Fruit fly (Drosophila melanogaster) whole organism, embryonic: ENCODE data around the gene CG32813.

Source experiments
- Blimp-1 ChIP-seq: fragments of 200-800 bp; sonication (Bioruptor generic); optimal IDR thresholded peaks from 3 replicates; lab custom pipeline; 2018; ENCODE audit warnings: missing biosample characterization, missing genetic modification characterization, mild to moderate bottlenecking, moderate library complexity, missing genetic modification reagents
- CG10209 ChIP-seq: fragments of 200-800 bp; sonication (Bioruptor generic); optimal IDR thresholded peaks from 3 replicates; lab custom pipeline; 2017; ENCODE audit warnings: missing biosample characterization, mild to moderate bottlenecking, missing genetic modification characterization, missing genetic modification reagents
- CG10267 ChIP-seq: fragments of 200-800 bp; sonication (Bioruptor generic); optimal IDR thresholded peaks from 2 replicates; lab custom pipeline; 2018; ENCODE audit warnings: missing biosample characterization, mild to moderate bottlenecking, missing genetic modification characterization, moderate library complexity
- CG12942 ChIP-seq: fragments of 200-800 bp; sonication (Bioruptor generic); optimal IDR thresholded peaks from 3 replicates; lab custom pipeline; 2016; ENCODE audit warnings: missing biosample characterization, missing genetic modification characterization
- CG13775 ChIP-seq: fragments of 200-800 bp; sonication (Bioruptor generic); optimal IDR thresholded peaks from 3 replicates; lab custom pipeline; 2017; ENCODE audit warnings: missing biosample characterization, mild to moderate bottlenecking, missing genetic modification characterization
- CG14860 ChIP-seq: fragments of 200-800 bp; sonication (Bioruptor generic); IDR thresholded peaks from 3 replicates; pipeline ENCODE4 v1.3.6; 2022; ENCODE audit warnings: missing biosample characterization, missing genetic modification characterization; ENCODE audit not compliant: partially characterized antibody
- CG1529 ChIP-seq: fragments of 200-800 bp; sonication (Bioruptor generic); optimal IDR thresholded peaks from 3 replicates; lab custom pipeline; 2018; ENCODE audit warnings: missing biosample characterization, missing genetic modification characterization
- CG15514 ChIP-seq: fragments of 200-800 bp; sonication (Bioruptor generic); optimal IDR thresholded peaks from 3 replicates; lab custom pipeline; 2017; ENCODE audit warnings: missing biosample characterization, missing genetic modification characterization, mild to moderate bottlenecking, moderate library complexity, missing genetic modification reagents
- CG16815 ChIP-seq: fragments of 200-800 bp; sonication (Bioruptor generic); optimal IDR thresholded peaks from 3 replicates; lab custom pipeline; 2017; ENCODE audit warnings: missing biosample characterization, mild to moderate bottlenecking, missing genetic modification characterization
- CG17328 ChIP-seq: fragments of 200-800 bp; sonication (Bioruptor generic); IDR thresholded peaks from 2 replicates; pipeline ENCODE4 v1.3.6; 2022; ENCODE audit warnings: missing biosample characterization, missing genetic modification characterization
- CG17385 ChIP-seq: fragments of 200-800 bp; sonication (Bioruptor generic); optimal IDR thresholded peaks from 3 replicates; lab custom pipeline; 2018; ENCODE audit warnings: missing biosample characterization, mild to moderate bottlenecking, missing genetic modification characterization
- CG2199 ChIP-seq: fragments of 200-800 bp; sonication (Bioruptor generic); IDR thresholded peaks from 3 replicates; pipeline ENCODE4 v1.3.6; 2022; ENCODE audit warnings: missing biosample characterization, missing genetic modification characterization
- CG2202 ChIP-seq: fragments of 200-800 bp; sonication (Bioruptor generic); optimal IDR thresholded peaks from 2 replicates; lab custom pipeline; 2018; ENCODE audit warnings: missing biosample characterization, mild to moderate bottlenecking, missing genetic modification characterization
- CG8089 ChIP-seq: fragments of 200-800 bp; sonication (Bioruptor generic); optimal IDR thresholded peaks from 3 replicates; lab custom pipeline; 2016; ENCODE audit warnings: missing biosample characterization, missing genetic modification characterization
- Doc3 ChIP-seq: fragments of 200-800 bp; sonication (Bioruptor generic); IDR thresholded peaks from 3 replicates; pipeline ENCODE4 v1.3.6; 2022; ENCODE audit warnings: missing biosample characterization, missing genetic modification characterization; ENCODE audit not compliant: partially characterized antibody
- Hand ChIP-seq: fragments of 200-800 bp; sonication (Bioruptor generic); optimal IDR thresholded peaks from 2 replicates; lab custom pipeline; 2017; ENCODE audit warnings: mild to moderate bottlenecking, missing biosample characterization, missing genetic modification reagents, missing genetic modification characterization
- HmgD ChIP-seq: fragments of 200-800 bp; sonication (Bioruptor generic); optimal IDR thresholded peaks from 3 replicates; lab custom pipeline; 2016; ENCODE audit warnings: missing biosample characterization, missing genetic modification characterization
- NK7.1 ChIP-seq: fragments of 200-800 bp; sonication (Bioruptor generic); optimal IDR thresholded peaks from 3 replicates; lab custom pipeline; 2016; ENCODE audit warnings: missing biosample characterization, missing genetic modification characterization
- Oaz ChIP-seq: fragments of 200-800 bp; sonication (Bioruptor generic); IDR thresholded peaks from 2 replicates; pipeline ENCODE4 v1.3.6; 2022; ENCODE audit warnings: missing biosample characterization, missing genetic modification characterization
- Rfx ChIP-seq: fragments of 200-800 bp; sonication (Bioruptor generic); IDR thresholded peaks from 2 replicates; pipeline ENCODE4 v1.3.6; 2022; ENCODE audit warnings: missing biosample characterization, missing genetic modification characterization
- Xbp1 ChIP-seq: fragments of 200-800 bp; sonication (Bioruptor generic); optimal IDR thresholded peaks from 3 replicates; lab custom pipeline; 2016; ENCODE audit warnings: missing biosample characterization, mild to moderate bottlenecking, missing genetic modification characterization
- YL-1 ChIP-seq: fragments of 200-800 bp; sonication (Bioruptor generic); optimal IDR thresholded peaks from 3 replicates; lab custom pipeline; 2017; ENCODE audit warnings: missing biosample characterization, mild to moderate bottlenecking, missing genetic modification characterization
- amos ChIP-seq: fragments of 200-800 bp; sonication (Bioruptor generic); IDR thresholded peaks from 2 replicates; pipeline ENCODE4 v1.3.6; 2022; ENCODE audit warnings: missing biosample characterization, missing genetic modification characterization; ENCODE audit not compliant: partially characterized antibody
- ase ChIP-seq: fragments of 200-800 bp; sonication (Bioruptor generic); IDR thresholded peaks from 3 replicates; pipeline ENCODE4 v1.3.6; 2022; ENCODE audit warnings: missing biosample characterization, missing genetic modification characterization
- az2 ChIP-seq: fragments of 200-800 bp; sonication (Bioruptor generic); optimal IDR thresholded peaks from 3 replicates; lab custom pipeline; 2016; ENCODE audit warnings: missing biosample characterization, missing genetic modification characterization
- cas ChIP-seq: fragments of 200-800 bp; sonication (Bioruptor generic); IDR thresholded peaks from 2 replicates; pipeline ENCODE4 v1.3.6; 2022; ENCODE audit warnings: missing biosample characterization, missing genetic modification characterization
- chm ChIP-seq: fragments of 200-800 bp; sonication (Bioruptor generic); IDR thresholded peaks from 2 replicates; pipeline ENCODE4 v1.3.6; 2022; ENCODE audit warnings: missing biosample characterization, missing genetic modification characterization
- crol ChIP-seq: fragments of 200-800 bp; sonication (Bioruptor generic); IDR thresholded peaks from 2 replicates; pipeline ENCODE4 v1.3.6; 2022; ENCODE audit warnings: missing biosample characterization, missing genetic modification characterization
- dan ChIP-seq: fragments of 200-800 bp; sonication (Bioruptor generic); IDR thresholded peaks from 2 replicates; pipeline ENCODE4 v1.3.6; 2022; ENCODE audit warnings: missing biosample characterization, missing genetic modification characterization
- ham ChIP-seq: fragments of 200-800 bp; sonication (Bioruptor generic); IDR thresholded peaks from 2 replicates; pipeline ENCODE4 v1.3.6; 2022; ENCODE audit warnings: missing biosample characterization, missing genetic modification characterization
- hth ChIP-seq: fragments of >200 bp; optimal IDR thresholded peaks from 2 replicates; lab custom pipeline; 2017; ENCODE audit warnings: inconsistent platforms
- insv ChIP-seq, 2 experiments: fragments of 200-800 bp; sonication (Bioruptor generic); optimal IDR thresholded peaks; 3 replicates each; lab custom pipeline; 2016 to 2018; ENCODE audit warnings: missing biosample characterization in 2 of 2, missing genetic modification characterization in 2 of 2
- jing ChIP-seq: fragments of 200-800 bp; sonication (Bioruptor generic); optimal IDR thresholded peaks from 2 replicates; lab custom pipeline; 2018; ENCODE audit warnings: missing biosample characterization, mild to moderate bottlenecking, missing genetic modification characterization
- klu ChIP-seq: fragments of 200-800 bp; sonication (Bioruptor generic); IDR thresholded peaks from 2 replicates; pipeline ENCODE4 v1.3.6; 2022; ENCODE audit warnings: missing biosample characterization, missing genetic modification characterization
- lov ChIP-seq, 2 experiments: fragments of 200-800 bp in 1 of 2; fragments of >200 bp in 1 of 2; sonication (Bioruptor generic) in 1 of 2; IDR thresholded peaks in 1 of 2; optimal IDR thresholded peaks in 1 of 2; 2 replicates in 1 of 2; 3 replicates in 1 of 2; pipeline versions ENCODE4 v1.3.6 to Lab custom; 2017 to 2022; ENCODE audit warnings: missing biosample characterization in 1 of 2, missing genetic modification characterization in 1 of 2
- mirr ChIP-seq: fragments of 200-800 bp; sonication (Bioruptor generic); optimal IDR thresholded peaks from 3 replicates; lab custom pipeline; 2018; ENCODE audit warnings: missing biosample characterization, mild to moderate bottlenecking, missing genetic modification characterization
- oc ChIP-seq: fragments of 200-800 bp; sonication (Bioruptor generic); optimal IDR thresholded peaks from 2 replicates; lab custom pipeline; 2018; ENCODE audit warnings: missing biosample characterization, mild to moderate bottlenecking, missing genetic modification characterization, moderate library complexity
- p53 ChIP-seq: fragments of 200-800 bp; sonication (Bioruptor generic); optimal IDR thresholded peaks from 2 replicates; lab custom pipeline; 2016; ENCODE audit warnings: missing biosample characterization, missing genetic modification characterization
- pita ChIP-seq: fragments of 200-800 bp; sonication (Bioruptor generic); optimal IDR thresholded peaks from 2 replicates; lab custom pipeline; 2017; ENCODE audit warnings: missing biosample characterization, mild to moderate bottlenecking, missing genetic modification characterization
- ro ChIP-seq: fragments of 200-800 bp; sonication (Bioruptor generic); IDR thresholded peaks from 2 replicates; pipeline ENCODE4 v1.3.6; 2022; ENCODE audit warnings: missing biosample characterization, missing genetic modification characterization
- sd ChIP-seq: fragments of 200-800 bp; sonication (Bioruptor generic); optimal IDR thresholded peaks from 3 replicates; lab custom pipeline; 2018; ENCODE audit warnings: missing biosample characterization, mild to moderate bottlenecking, missing genetic modification characterization, moderate library complexity
- sim ChIP-seq: fragments of 200-800 bp; sonication (Bioruptor generic); IDR thresholded peaks from 2 replicates; pipeline ENCODE4 v1.3.6; 2022; ENCODE audit warnings: missing biosample characterization, missing genetic modification characterization
- sqz ChIP-seq: fragments of 200-800 bp; sonication (Bioruptor generic); optimal IDR thresholded peaks from 3 replicates; lab custom pipeline; 2018; ENCODE audit warnings: missing biosample characterization, mild to moderate bottlenecking, missing genetic modification characterization
- tap ChIP-seq: fragments of 200-800 bp; optimal IDR thresholded peaks from 3 replicates; lab custom pipeline; 2019; ENCODE audit warnings: missing biosample characterization, mild to moderate bottlenecking, missing genetic modification characterization, moderate library complexity
- trh ChIP-seq: fragments of 200-800 bp; sonication (Bioruptor generic); optimal IDR thresholded peaks from 2 replicates; lab custom pipeline; 2016; ENCODE audit warnings: missing biosample characterization, missing genetic modification characterization
- usp ChIP-seq: fragments of >200 bp; optimal IDR thresholded peaks from 2 replicates; lab custom pipeline; 2017; ENCODE audit warnings: missing biosample characterization, missing genetic modification characterization
- zen ChIP-seq: fragments of 200-800 bp; sonication (Bioruptor generic); optimal IDR thresholded peaks from 3 replicates; lab custom pipeline; 2018; ENCODE audit warnings: missing biosample characterization, mild to moderate bottlenecking, missing genetic modification characterization, moderate library complexity
- zf30C ChIP-seq: fragments of 200-800 bp; sonication (Bioruptor generic); optimal IDR thresholded peaks from 3 replicates; lab custom pipeline; 2018; ENCODE audit warnings: missing biosample characterization, mild to moderate bottlenecking, missing genetic modification characterization

CG32813 gene

DNA sequence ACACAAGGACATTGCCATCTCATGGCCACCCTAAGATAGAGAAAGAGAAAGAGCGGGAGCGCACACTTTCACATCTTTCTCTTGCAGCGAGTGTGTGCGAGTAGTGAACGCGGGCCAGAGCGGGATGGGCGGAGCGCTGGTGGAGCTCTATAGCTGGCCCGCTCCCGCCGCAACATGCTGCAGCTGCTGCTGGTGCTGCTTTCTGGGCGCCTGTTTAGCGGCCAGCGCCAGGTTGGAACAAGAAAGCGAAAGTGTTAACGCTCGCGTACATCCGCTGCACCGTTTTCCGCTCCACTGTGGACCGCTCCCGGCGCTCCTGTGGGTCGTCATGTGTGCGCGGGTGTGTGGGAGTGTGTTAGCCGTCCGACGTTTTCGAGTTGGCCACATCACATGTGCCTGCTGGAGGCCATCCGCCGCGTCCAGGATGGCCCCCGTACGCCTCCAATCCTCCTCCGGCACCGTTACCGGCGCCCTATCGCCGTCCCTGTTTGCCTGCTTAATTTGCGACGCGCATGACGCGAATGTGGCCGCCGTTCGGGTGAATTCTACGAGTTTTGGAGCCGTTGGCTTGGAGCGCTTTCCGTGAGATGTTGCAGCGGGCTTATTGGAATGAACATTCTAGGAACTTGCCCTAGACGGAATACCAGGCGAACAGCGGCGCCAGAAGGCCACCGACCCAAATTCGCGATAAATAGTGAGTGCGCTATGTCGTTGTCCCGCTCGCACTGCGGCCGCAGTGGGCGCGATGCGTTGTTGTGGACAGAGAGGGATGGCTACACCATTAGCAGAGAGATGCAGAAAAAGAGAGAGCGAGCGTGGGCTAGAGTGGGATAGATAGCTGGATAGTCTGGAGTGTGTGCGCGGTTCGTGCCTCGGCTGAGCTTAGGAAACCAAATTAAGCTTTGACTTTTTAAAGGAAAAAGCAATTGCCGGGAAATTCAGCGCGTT lies 18.6 kb downstream of the CG32813 start (continued):
- TF ChIP-seq Oaz (GFP tag; lab: Robert Waterston, UW) = 0 out of 2 replicates have a peak, but pooled peaks have one; percentile 11
- peak; percentile 63 for TF ChIP-seq sqz
- peak; percentile 27 for TF ChIP-seq Rfx (GFP tag; lab: Robert Waterston, UW)
- peak; percentile 43 for TF ChIP-seq Hand (GFP tag; lab: Kevin White, UChicago)
- TF ChIP-seq CG10267 = no peak
- TF ChIP-seq insv (GFP tag; optimal IDR thresholded peaks at IDR 0.05; lab: Kevin White, UChicago) = peak in 1 of 2 experiments; percentile 65
- no peak for TF ChIP-seq CG16815 (GFP tag; lab: Kevin White, UChicago)
- TF ChIP-seq oc (tag; lab: Kevin White, UChicago) = no peak
- TF ChIP-seq trh (GFP tag; lab: Kevin White, UChicago) = no peak
- TF ChIP-seq Blimp-1 = peak; percentile 99
- no peak for TF ChIP-seq CG10209 (GFP tag; lab: Kevin White, UChicago)
- TF ChIP-seq CG2202 = no peak
- TF ChIP-seq ro (GFP tag; lab: Robert Waterston, UW) = no peak
- TF ChIP-seq CG1529 = peak; percentile 32
- no peak for TF ChIP-seq jing (GFP tag; lab: Kevin White, UChicago)
- TF ChIP-seq CG15514 (GFP tag; lab: Kevin White, UChicago) = peak; percentile 69
- TF ChIP-seq hth (lab: Kevin White, UChicago) = no peak
- TF ChIP-seq Doc3 (GFP tag; lab: Robert Waterston, UW) = no peak
- peak; percentile 83 for TF ChIP-seq sd (tag; lab: Kevin White, UChicago)
- no peak for TF ChIP-seq ase
- TF ChIP-seq pita (GFP tag; lab: Kevin White, UChicago) = peak; percentile 60
- TF ChIP-seq klu (GFP tag; lab: Robert Waterston, UW) = 0 out of 2 replicates have a peak, but pooled peaks have one; percentile 6
- no peak for TF ChIP-seq usp (GFP tag; lab: Kevin White, UChicago)
- TF ChIP-seq chm (GFP tag; lab: Robert Waterston, UW) = no peak
- TF ChIP-seq p53 (GFP tag; lab: Kevin White, UChicago) = no peak
- no peak for TF ChIP-seq zf30C
- TF ChIP-seq CG17385 (GFP tag; lab: Kevin White, UChicago) = no peak
- TF ChIP-seq HmgD = peak; percentile 84
- peak; percentile 17; the same call in 1 of the 2 replicates for TF ChIP-seq amos (GFP tag; lab: Robert Waterston, UW)
- no peak for TF ChIP-seq mirr (GFP tag; lab: Kevin White, UChicago)
- TF ChIP-seq NK7.1 (GFP tag; lab: Kevin White, UChicago) = peak; percentile 4
- no peak for TF ChIP-seq dan
- peak; percentile 38 for TF ChIP-seq zen (tag; lab: Kevin White, UChicago)
- TF ChIP-seq tap (tag; lab: Kevin White, UChicago) = no peak
- no peak for TF ChIP-seq Xbp1
- TF ChIP-seq CG12942 = no peak
- no peak for TF ChIP-seq az2 (GFP tag; lab: Kevin White, UChicago)
- TF ChIP-seq CG14860 (GFP tag; lab: Robert Waterston, UW) = peak; percentile 33; the same call in 1 of the 3 replicates
- TF ChIP-seq YL-1 (GFP tag; lab: Kevin White, UChicago) = peak; percentile 45
- no peak for TF ChIP-seq CG8089
- no peak for TF ChIP-seq cas (GFP tag; lab: Robert Waterston, UW)
- TF ChIP-seq sim (GFP tag; lab: Robert Waterston, UW) = no peak
- TF ChIP-seq ham (GFP tag; lab: Robert Waterston, UW) = no peak
- TF ChIP-seq lov (optimal IDR thresholded peaks at IDR 0.05; lab: Kevin White, UChicago) = no peak
- peak; percentile 80; the same call in 1 of the 3 replicates for TF ChIP-seq lov (GFP tag; IDR thresholded peaks at IDR 0.05; lab: Robert Waterston, UW)
- 0 out of 3 replicates have a peak, but pooled peaks have one; percentile 18 for TF ChIP-seq CG2199 (GFP tag; lab: Robert Waterston, UW)
- TF ChIP-seq crol (GFP tag; lab: Robert Waterston, UW) = peak; percentile 88
- peak; percentile 13; the same call in 1 of the 2 replicates for TF ChIP-seq CG17328
- TF ChIP-seq CG13775 (GFP tag; lab: Kevin White, UChicago) = no peak
